ENCODE assay signal across 5 worm cellular contexts in genomic region chrII:5084225-5084624, ce11.
TF ChIP-seq lines count a peak whose summit lies in the region.

No protein-coding gene starts in this region.

TF ChIP-seq in whole organism, L1 larva, 84 proteins besides CTCF, POLR2A, EP300 and RAD21:
- no peak for TF ChIP-seq tbx-2 (tag; optimal IDR thresholded peaks at IDR 0.05; lab: Kevin White, UChicago)
- no peak for TF ChIP-seq efl-1 (optimal IDR thresholded peaks at IDR 0.05; lab: Kevin White, UChicago)
- TF ChIP-seq efl-1 (GFP tag; optimal IDR thresholded peaks at IDR 0.05 in 1 of 2; lab: Kevin White, UChicago) = peak in 1 of 2 experiments; percentile 24
- TF ChIP-seq egl-13 (tag; optimal IDR thresholded peaks at IDR 0.05; lab: Kevin White, UChicago) = no peak
- no peak for TF ChIP-seq xbp-1 (tag; optimal IDR thresholded peaks at IDR 0.05; lab: Kevin White, UChicago)
- no peak for TF ChIP-seq ces-1 (GFP tag; optimal IDR thresholded peaks at IDR 0.05; lab: Kevin White, UChicago)
- no peak for TF ChIP-seq unc-30 (tag; optimal IDR thresholded peaks at IDR 0.05; lab: Kevin White, UChicago)
- peak; percentile 52 for TF ChIP-seq elt-2 (tag; optimal IDR thresholded peaks at IDR 0.05; lab: Kevin White, UChicago)

TF ChIP-seq in whole organism, L2 larva, 48 proteins besides CTCF, POLR2A, EP300 and RAD21:
- no peak for TF ChIP-seq nhr-6 (tag; optimal IDR thresholded peaks at IDR 0.05; lab: Kevin White, UChicago)
- peak; percentile 31 for TF ChIP-seq fos-1 (tag; optimal IDR thresholded peaks at IDR 0.05; lab: Kevin White, UChicago)

TF ChIP-seq in whole organism, L3 larva, 47 proteins besides CTCF, POLR2A, EP300 and RAD21:
- TF ChIP-seq elt-2 (tag; optimal IDR thresholded peaks at IDR 0.05; lab: Kevin White, UChicago) = peak; percentile 79
- no peak for TF ChIP-seq fkh-2 (tag; optimal IDR thresholded peaks at IDR 0.05; lab: Kevin White, UChicago)

TF ChIP-seq in whole organism, L4 larva, 104 proteins besides CTCF, POLR2A, EP300 and RAD21:
- no peak for TF ChIP-seq cey-2 (tag; optimal IDR thresholded peaks at IDR 0.05; lab: Kevin White, UChicago; ENCODE audit: borderline replicate concordance, insufficient read depth)
- peak; percentile 39 for TF ChIP-seq nhr-28 (tag; optimal IDR thresholded peaks at IDR 0.05; lab: Kevin White, UChicago)
- no peak for TF ChIP-seq ZK546.5 (tag; optimal IDR thresholded peaks at IDR 0.05; lab: Kevin White, UChicago)
- peak; percentile 25; the same call in 1 of the 2 replicates for TF ChIP-seq dmd-6 (GFP tag; IDR thresholded peaks at IDR 0.05; lab: Robert Waterston, UW)

TF ChIP-seq in whole organism, late embryonic, 69 proteins besides CTCF, POLR2A, EP300 and RAD21:
- TF ChIP-seq ref-2 (tag; optimal IDR thresholded peaks at IDR 0.05; lab: Kevin White, UChicago) = no peak
- TF ChIP-seq elt-2 (tag; optimal IDR thresholded peaks at IDR 0.05; lab: Kevin White, UChicago) = peak; percentile 49
- TF ChIP-seq fkh-6 (tag; optimal IDR thresholded peaks at IDR 0.05; lab: Kevin White, UChicago) = no peak
TF ChIP-seq in whole organism, late embryonic: peak in this region for 1.

Comparison
In these comparisons a context has a peak if more than half of its experiments do, and no peak if none do; other contexts are left out.
1. Of the 29 proteins assayed by ChIP-seq in both whole organism, L4 larva and whole organism, L1 larva: peak only in whole organism, L4 larva: nhr-28; only in whole organism, L1 larva: none; in both: none; in neither: 28.